Worm (Caenorhabditis elegans) whole organism, young adult: Measurements from ENCODE around the gene amx-1.

ENCODE experiments used
- B0019.2 ChIP-seq: fragments of 200-800 bp; sonication (Bioruptor generic); conservative IDR thresholded peaks from 2 replicates; pipeline ENCODE4 v1.3.6; 2022; ENCODE audit warnings: missing genetic modification reagents, missing genetic modification characterization, missing compliant biosample characterization
- D2030.7 ChIP-seq: fragments of 200-800 bp; sonication (Bioruptor generic); IDR thresholded peaks from 2 replicates; pipeline ENCODE4 v1.3.6; 2022; ENCODE audit warnings: missing genetic modification reagents, missing genetic modification characterization, missing compliant biosample characterization
- F10E7.11 ChIP-seq: sonication (generic microtip); optimal IDR thresholded peaks from 2 replicates; lab custom pipeline; 2017; ENCODE audit warnings: mild to moderate bottlenecking, missing genetic modification characterization, moderate library complexity, missing compliant biosample characterization
- F39B2.1 ChIP-seq: fragments of 200-800 bp; sonication (Bioruptor generic); IDR thresholded peaks from 2 replicates; pipeline ENCODE4 v1.3.6; 2022; ENCODE audit warnings: missing genetic modification reagents, missing genetic modification characterization, missing compliant biosample characterization
- F52B5.7 ChIP-seq: sonication (generic microtip); optimal IDR thresholded peaks from 2 replicates; lab custom pipeline; 2016; ENCODE audit warnings: mild to moderate bottlenecking, missing genetic modification characterization, missing compliant biosample characterization
- K12H6.12 ChIP-seq: fragments of 200-800 bp; sonication (Bioruptor generic); optimal IDR thresholded peaks from 2 replicates; lab custom pipeline; 2018; ENCODE audit warnings: mild to moderate bottlenecking, missing genetic modification characterization, missing compliant biosample characterization
- T07F8.4 ChIP-seq: sonication (generic microtip); optimal IDR thresholded peaks from 2 replicates; lab custom pipeline; 2016; ENCODE audit warnings: mild to moderate bottlenecking, missing genetic modification characterization, moderate library complexity, missing compliant biosample characterization
- T26A5.8 ChIP-seq: sonication (generic microtip); optimal IDR thresholded peaks from 2 replicates; lab custom pipeline; 2016; ENCODE audit warnings: missing genetic modification characterization, missing compliant biosample characterization
- Y53F4B.3 ChIP-seq: fragments of 200-800 bp; sonication (Bioruptor generic); IDR thresholded peaks from 2 replicates; pipeline ENCODE4 v1.3.6; 2022; ENCODE audit warnings: missing genetic modification reagents, missing genetic modification characterization, missing compliant biosample characterization
- Y56A3A.18 ChIP-seq: fragments of 200-800 bp; sonication (Bioruptor generic); IDR thresholded peaks from 2 replicates; pipeline ENCODE4 v1.3.6; 2022; ENCODE audit warnings: missing genetic modification reagents, missing genetic modification characterization, missing compliant biosample characterization
- Y67H2A.10 ChIP-seq: fragments of 200-800 bp; sonication (Bioruptor generic); conservative IDR thresholded peaks from 2 replicates; pipeline ENCODE4 v1.3.6; 2022; ENCODE audit warnings: missing genetic modification reagents, missing genetic modification characterization, missing compliant biosample characterization
- Y95B8A.8 ChIP-seq: fragments of 200-800 bp; sonication (Bioruptor generic); IDR thresholded peaks from 2 replicates; pipeline ENCODE4 v1.3.6; 2022; ENCODE audit warnings: missing genetic modification reagents, missing genetic modification characterization, missing compliant biosample characterization
- aptf-2 ChIP-seq: fragments of 200-800 bp; sonication (Bioruptor generic); conservative IDR thresholded peaks from 2 replicates; pipeline ENCODE4 v1.3.6; 2022; ENCODE audit warnings: missing genetic modification reagents, missing genetic modification characterization, missing compliant biosample characterization
- aptf-3 ChIP-seq: fragments of 200-800 bp; sonication (Bioruptor generic); IDR thresholded peaks from 2 replicates; pipeline ENCODE4 v1.3.6; 2022; ENCODE audit warnings: missing genetic modification characterization, missing compliant biosample characterization
- atf-7 ChIP-seq: sonication (generic microtip); optimal IDR thresholded peaks from 2 replicates; lab custom pipeline; 2017; ENCODE audit warnings: mild to moderate bottlenecking, missing genetic modification characterization, missing compliant biosample characterization
- attf-5 ChIP-seq: fragments of 200-800 bp; sonication (Bioruptor generic); optimal IDR thresholded peaks from 2 replicates; lab custom pipeline; 2018; ENCODE audit warnings: mild to moderate bottlenecking, missing genetic modification characterization, missing compliant biosample characterization
- bed-2 ChIP-seq: fragments of 200-800 bp; sonication (Bioruptor generic); IDR thresholded peaks from 2 replicates; pipeline ENCODE4 v1.3.6; 2022; ENCODE audit warnings: missing genetic modification reagents, missing genetic modification characterization, missing compliant biosample characterization
- ccch-3 ChIP-seq: fragments of 200-800 bp; sonication (Bioruptor generic); optimal IDR thresholded peaks from 2 replicates; lab custom pipeline; 2018; ENCODE audit warnings: mild to moderate bottlenecking, missing genetic modification characterization, missing compliant biosample characterization
- ceh-100 ChIP-seq: fragments of 200-800 bp; sonication (Bioruptor generic); IDR thresholded peaks from 2 replicates; pipeline ENCODE4 v1.3.6; 2022; ENCODE audit warnings: missing genetic modification reagents, missing genetic modification characterization, missing compliant biosample characterization
- ceh-27 ChIP-seq: fragments of 200-800 bp; sonication (Bioruptor generic); optimal IDR thresholded peaks from 2 replicates; lab custom pipeline; 2018; ENCODE audit warnings: mild to moderate bottlenecking, missing genetic modification characterization, moderate library complexity, missing compliant biosample characterization
- ceh-40 ChIP-seq: fragments of 200-800 bp; sonication (Bioruptor generic); IDR thresholded peaks from 2 replicates; pipeline ENCODE4 v1.3.6; 2022; ENCODE audit warnings: missing genetic modification characterization, missing compliant biosample characterization
- ceh-79 ChIP-seq: sonication (generic microtip); optimal IDR thresholded peaks from 2 replicates; lab custom pipeline; 2017; ENCODE audit warnings: mild to moderate bottlenecking, missing genetic modification characterization, missing compliant biosample characterization
- ceh-91 ChIP-seq: fragments of 200-800 bp; sonication (Bioruptor generic); IDR thresholded peaks from 2 replicates; pipeline ENCODE4 v1.3.6; 2022; ENCODE audit warnings: missing genetic modification reagents, missing genetic modification characterization, missing compliant biosample characterization
- chd-7 ChIP-seq: sonication (generic microtip); optimal IDR thresholded peaks from 2 replicates; lab custom pipeline; 2016; ENCODE audit warnings: mild to moderate bottlenecking, missing genetic modification characterization, moderate library complexity, missing compliant biosample characterization
- die-1 ChIP-seq: sonication (generic microtip); optimal IDR thresholded peaks from 2 replicates; lab custom pipeline; 2016; ENCODE audit warnings: missing genotype, mild to moderate bottlenecking, missing genetic modification characterization, missing compliant biosample characterization
- dpff-1 ChIP-seq: sonication (generic microtip); optimal IDR thresholded peaks from 2 replicates; lab custom pipeline; 2017; ENCODE audit warnings: mild to moderate bottlenecking, missing genetic modification characterization, missing compliant biosample characterization
- dpl-1 ChIP-seq: fragments of 150-350 bp; optimal IDR thresholded peaks from 2 replicates; lab custom pipeline; 2014; ENCODE audit warnings: missing biosample characterization, missing genetic modification reagents, missing genetic modification characterization
- efl-1 ChIP-seq: fragments of 150-350 bp; optimal IDR thresholded peaks from 2 replicates; lab custom pipeline; 2014; ENCODE audit warnings: missing biosample characterization, missing genetic modification reagents, missing genetic modification characterization
- egl-44 ChIP-seq: fragments of 200-800 bp; sonication (Bioruptor generic); IDR thresholded peaks from 2 replicates; pipeline ENCODE4 v1.3.6; 2022; ENCODE audit warnings: missing genetic modification reagents, missing genetic modification characterization, missing compliant biosample characterization
- egrh-3 ChIP-seq: fragments of 200-800 bp; sonication (Bioruptor generic); IDR thresholded peaks from 2 replicates; pipeline ENCODE4 v1.3.6; 2022; ENCODE audit warnings: missing genetic modification reagents, missing genetic modification characterization, missing compliant biosample characterization
- fkh-3 ChIP-seq: sonication (generic microtip); optimal IDR thresholded peaks from 2 replicates; lab custom pipeline; 2016; ENCODE audit warnings: mild to moderate bottlenecking, missing genetic modification characterization, missing compliant biosample characterization
- hlh-12 ChIP-seq: sonication (generic microtip); optimal IDR thresholded peaks from 2 replicates; lab custom pipeline; 2016; ENCODE audit warnings: missing genetic modification characterization, missing compliant biosample characterization
- hrde-1 ChIP-seq: sonication (generic microtip); optimal IDR thresholded peaks from 2 replicates; lab custom pipeline; 2016; ENCODE audit warnings: missing genetic modification characterization, mild to moderate bottlenecking, missing compliant biosample characterization, moderate library complexity, missing genotype, missing genetic modification reagents, borderline replicate concordance
- hsf-1 ChIP-seq: fragments of 200-800 bp; sonication (Bioruptor generic); IDR thresholded peaks from 2 replicates; pipeline ENCODE4 v1.3.6; 2022; ENCODE audit warnings: missing genetic modification reagents, missing genetic modification characterization, missing compliant biosample characterization
- let-526 ChIP-seq: fragments of 200-800 bp; sonication (Bioruptor generic); IDR thresholded peaks from 2 replicates; pipeline ENCODE4 v1.3.6; 2022; ENCODE audit warnings: missing genetic modification reagents, missing genetic modification characterization, missing compliant biosample characterization
- lin-54 ChIP-seq: fragments of 200-800 bp; sonication (Bioruptor generic); optimal IDR thresholded peaks from 2 replicates; lab custom pipeline; 2018; ENCODE audit warnings: mild to moderate bottlenecking, missing genetic modification characterization, missing compliant biosample characterization
- lsy-27 ChIP-seq: sonication (generic microtip); optimal IDR thresholded peaks from 2 replicates; lab custom pipeline; 2017; ENCODE audit warnings: missing genetic modification characterization, mild to moderate bottlenecking, missing compliant biosample characterization, antibody characterized with exemption, missing genotype, borderline replicate concordance; ENCODE audit not compliant: insufficient read depth
- mcd-1 ChIP-seq: fragments of 200-800 bp; sonication (Bioruptor generic); IDR thresholded peaks from 2 replicates; pipeline ENCODE4 v1.3.6; 2022; ENCODE audit warnings: missing genetic modification reagents, missing genetic modification characterization, missing compliant biosample characterization
- mel-28 ChIP-seq: sonication (generic microtip); optimal IDR thresholded peaks from 2 replicates; lab custom pipeline; 2016; ENCODE audit warnings: borderline replicate concordance, mild to moderate bottlenecking, missing genetic modification characterization, missing compliant biosample characterization
- nfyb-1 ChIP-seq: fragments of 200-800 bp; sonication (Bioruptor generic); IDR thresholded peaks from 2 replicates; pipeline ENCODE4 v1.3.6; 2022; ENCODE audit warnings: missing genetic modification reagents, missing genetic modification characterization, missing compliant biosample characterization
- pbrm-1 ChIP-seq: fragments of 200-800 bp; sonication (Bioruptor generic); IDR thresholded peaks from 2 replicates; pipeline ENCODE4 v1.3.6; 2022; ENCODE audit warnings: missing genetic modification reagents, missing genetic modification characterization, missing compliant biosample characterization
- rcor-1 ChIP-seq: fragments of 200-800 bp; sonication (Bioruptor generic); IDR thresholded peaks from 2 replicates; pipeline ENCODE4 v1.3.6; 2022; ENCODE audit warnings: missing genetic modification reagents, missing genetic modification characterization, missing compliant biosample characterization
- snpc-1.1 ChIP-seq: sonication (generic microtip); optimal IDR thresholded peaks from 2 replicates; lab custom pipeline; 2017; ENCODE audit warnings: missing genetic modification characterization, mild to moderate bottlenecking, missing compliant biosample characterization, antibody characterized with exemption, moderate library complexity, missing genotype, missing genetic modification reagents; ENCODE audit not compliant: insufficient read depth
- snpc-3.4 ChIP-seq: sonication (generic microtip); optimal IDR thresholded peaks from 2 replicates; lab custom pipeline; 2017; ENCODE audit warnings: missing genetic modification characterization, mild to moderate bottlenecking, missing compliant biosample characterization, antibody characterized with exemption, moderate library complexity, missing genotype, missing genetic modification reagents
- snpc-4 ChIP-seq, 5 experiments: fragments of 150-350 bp in 1 of 5; sonication (generic microtip) in 4 of 5; optimal IDR thresholded peaks; 2 replicates each; lab custom pipeline; 2014 to 2018; ENCODE audit warnings: missing genetic modification characterization in 5 of 5, missing biosample characterization in 3 of 5, antibody characterized with exemption in 2 of 5, mild to moderate bottlenecking in 2 of 5, missing compliant biosample characterization in 2 of 5, missing genotype in 2 of 5, moderate library complexity in 2 of 5, missing genetic modification reagents in 1 of 5
- tbp1 ChIP-seq: fragments of 200-800 bp; sonication (Bioruptor generic); optimal IDR thresholded peaks from 2 replicates; lab custom pipeline; 2018; ENCODE audit warnings: mild to moderate bottlenecking, missing genetic modification characterization, missing compliant biosample characterization
- ztf-22 ChIP-seq: fragments of 200-800 bp; sonication (Bioruptor generic); optimal IDR thresholded peaks from 2 replicates; lab custom pipeline; 2018; ENCODE audit warnings: mild to moderate bottlenecking, missing genetic modification characterization, moderate library complexity, missing compliant biosample characterization
- ztf-6 ChIP-seq: fragments of 200-800 bp; sonication (Bioruptor generic); IDR thresholded peaks from 2 replicates; pipeline ENCODE4 v1.3.6; 2022; ENCODE audit warnings: missing genetic modification reagents, missing genetic modification characterization, missing compliant biosample characterization

Gene amx-1

DNA sequence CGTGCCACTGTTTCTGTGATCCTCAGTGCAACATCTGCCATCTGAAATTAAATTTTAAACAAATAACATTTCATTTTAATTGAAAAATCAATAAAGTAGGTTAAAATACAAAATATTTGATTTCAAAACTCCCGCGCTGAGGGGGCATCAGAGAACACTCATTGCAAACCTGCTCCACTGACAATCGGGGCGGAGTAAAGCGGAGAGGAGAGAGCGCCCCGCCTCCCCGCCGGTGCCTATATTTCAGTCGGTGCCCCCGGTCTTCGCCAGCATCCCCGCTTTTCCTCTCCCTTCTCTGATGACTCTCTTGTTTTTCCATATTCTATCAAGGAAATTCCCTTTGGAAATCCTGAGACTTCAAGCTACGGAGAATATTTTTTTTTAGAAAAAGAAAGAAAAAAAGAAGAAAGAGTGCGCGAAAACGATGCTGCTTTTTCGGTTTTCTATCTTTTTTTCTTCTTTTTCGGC is 40.7 kb downstream of the amx-1 start, which contains the start of gene brc-1:
TSS of gene brc-1 (minus strand) at position 51 of the 468 bp plus-strand sequence.
- TF ChIP-seq snpc-1.1 (tag; lab: Kevin White, UChicago) (no peak), Y67H2A.10 (GFP tag; lab: Robert Waterston, UW) (no peak), mel-28 (tag; lab: Kevin White, UChicago) (no peak), ztf-6 (GFP tag; lab: Robert Waterston, UW) (peak; percentile 14; the same call in 1 of the 2 replicates), ztf-22 (GFP tag; lab: Kevin White, UChicago) (no peak), dpl-1 (GFP tag; lab: Kevin White, UChicago) (peak; percentile 71), egrh-3 (peak; percentile 91), ceh-100 (no peak), Y53F4B.3 (GFP tag; lab: Robert Waterston, UW) (no peak), D2030.7 (GFP tag; lab: Robert Waterston, UW) (no peak), aptf-3 (GFP tag; lab: Robert Waterston, UW) (no peak), fkh-3 (tag; lab: Kevin White, UChicago) (no peak), rcor-1 (GFP tag; lab: Robert Waterston, UW) (peak; percentile 12; the same call in 1 of the 2 replicates), K12H6.12 (tag; lab: Kevin White, UChicago) (peak; percentile 90), T07F8.4 (no peak), ceh-40 (GFP tag; lab: Robert Waterston, UW) (no peak), Y95B8A.8 (GFP tag; lab: Robert Waterston, UW) (no peak), nfyb-1 (GFP tag; lab: Robert Waterston, UW) (peak; percentile 68), efl-1 (GFP tag; lab: Kevin White, UChicago) (peak; percentile 67), F10E7.11 (tag; lab: Kevin White, UChicago) (no peak), let-526 (no peak), ceh-91 (no peak), lsy-27 (no peak), hrde-1 (tag; lab: Kevin White, UChicago) (no peak), B0019.2 (GFP tag; lab: Robert Waterston, UW) (no peak), ccch-3 (GFP tag; lab: Kevin White, UChicago) (no peak), ceh-79 (no peak), ceh-27 (GFP tag; lab: Kevin White, UChicago) (peak; percentile 71), die-1 (tag; lab: Kevin White, UChicago) (no peak), bed-2 (GFP tag; lab: Robert Waterston, UW) (no peak), chd-7 (tag; lab: Kevin White, UChicago) (peak; percentile 60), T26A5.8 (tag; lab: Kevin White, UChicago) (no peak), egl-44 (GFP tag; lab: Robert Waterston, UW) (no peak), snpc-4 (GFP tag; optimal IDR thresholded peaks at IDR 0.05; lab: Kevin White, UChicago) (no peak), snpc-4 (tag; optimal IDR thresholded peaks at IDR 0.05; lab: Kevin White, UChicago) (peak in 3 of 4 experiments; percentile 27 to 57 (median 57)), F52B5.7 (tag; lab: Kevin White, UChicago) (no peak), snpc-3.4 (tag; lab: Kevin White, UChicago) (no peak), mcd-1 (peak; percentile 97), attf-5 (GFP tag; lab: Kevin White, UChicago) (peak; percentile 94), hlh-12 (tag; lab: Kevin White, UChicago) (no peak), hsf-1 (GFP tag; lab: Robert Waterston, UW) (no peak), aptf-2 (no peak), pbrm-1 (GFP tag; lab: Robert Waterston, UW) (peak; percentile 64; the same call in 1 of the 2 replicates), tbp1 (GFP tag; lab: Kevin White, UChicago) (peak; percentile 51), lin-54 (GFP tag; lab: Kevin White, UChicago) (peak; percentile 91), Y56A3A.18 (GFP tag; lab: Robert Waterston, UW) (no peak), dpff-1 (tag; lab: Kevin White, UChicago) (no peak), atf-7 (tag; lab: Kevin White, UChicago) (no peak), F39B2.1 (GFP tag; lab: Robert Waterston, UW) (no peak)
